Worm (Caenorhabditis elegans) whole organism, late embryonic: Measurements from ENCODE around the gene npr-8.

Experiments
- C08G9.2 ChIP-seq: sonication (generic microtip); optimal IDR thresholded peaks from 2 replicates; lab custom pipeline; 2016; ENCODE audit warnings: mild to moderate bottlenecking, missing genetic modification characterization, moderate library complexity, missing compliant biosample characterization
- ama-1 ChIP-seq: fragments of 150-350 bp; optimal IDR thresholded peaks from 2 replicates; lab custom pipeline; 2014
- dmd-4 ChIP-seq: sonication (generic microtip); optimal IDR thresholded peaks from 2 replicates; lab custom pipeline; 2016; ENCODE audit warnings: borderline replicate concordance, missing genetic modification characterization, missing compliant biosample characterization
- dve-1 ChIP-seq: sonication (generic microtip); optimal IDR thresholded peaks from 2 replicates; lab custom pipeline; 2017; ENCODE audit warnings: antibody characterized with exemption, mild to moderate bottlenecking, missing genetic modification characterization, missing compliant biosample characterization
- elt-4 ChIP-seq: sonication (generic microtip); optimal IDR thresholded peaks from 2 replicates; lab custom pipeline; 2016; ENCODE audit warnings: missing genetic modification characterization, missing compliant biosample characterization
- fkh-6 ChIP-seq: sonication (generic microtip); optimal IDR thresholded peaks from 2 replicates; lab custom pipeline; 2016; ENCODE audit warnings: missing genetic modification characterization, missing compliant biosample characterization
- nfya-1 ChIP-seq: sonication (generic microtip); optimal IDR thresholded peaks from 2 replicates; lab custom pipeline; 2017; ENCODE audit warnings: missing genetic modification characterization, mild to moderate bottlenecking, missing compliant biosample characterization, antibody characterized with exemption, moderate library complexity
- nhr-11 ChIP-seq: fragments of 150-350 bp; optimal IDR thresholded peaks from 2 replicates; lab custom pipeline; 2014; ENCODE audit warnings: missing biosample characterization, missing genetic modification characterization
- rnt-1 ChIP-seq: sonication (generic microtip); optimal IDR thresholded peaks from 2 replicates; lab custom pipeline; 2016; ENCODE audit warnings: missing genetic modification characterization, missing compliant biosample characterization
- sox-2 ChIP-seq: fragments of 200-800 bp; sonication (Bioruptor generic); IDR thresholded peaks from 2 replicates; pipeline ENCODE4 v1.3.6; 2022; ENCODE audit warnings: missing genetic modification reagents, missing genetic modification characterization, missing compliant biosample characterization
- sox-4 ChIP-seq: sonication (generic microtip); optimal IDR thresholded peaks from 2 replicates; lab custom pipeline; 2017; ENCODE audit warnings: mild to moderate bottlenecking, missing genetic modification characterization, inconsistent platforms, missing compliant biosample characterization
- tbx-2 ChIP-seq: sonication (generic microtip); optimal IDR thresholded peaks from 2 replicates; lab custom pipeline; 2016; ENCODE audit warnings: missing genetic modification characterization, missing compliant biosample characterization
- unc-55 ChIP-seq: sonication (generic microtip); optimal IDR thresholded peaks from 2 replicates; lab custom pipeline; 2017; ENCODE audit warnings: missing biosample characterization, missing genetic modification reagents, missing genetic modification characterization
- unc-86 ChIP-seq: sonication (generic microtip); optimal IDR thresholded peaks from 2 replicates; lab custom pipeline; 2016; ENCODE audit warnings: missing genetic modification characterization, missing compliant biosample characterization

ce11 chrX:7409030-7409429, 31.9 kb downstream of the npr-8 start:
- TF ChIP-seq rnt-1 (tag; lab: Kevin White, UChicago) (no peak), tbx-2 (tag; lab: Kevin White, UChicago) (no peak), nhr-11 (no peak), elt-4 (tag; lab: Kevin White, UChicago) (no peak), ama-1 (no peak), unc-55 (GFP tag; lab: Kevin White, UChicago) (no peak), C08G9.2 (no peak), nfya-1 (tag; lab: Kevin White, UChicago) (no peak), sox-2 (GFP tag; lab: Robert Waterston, UW) (no peak), fkh-6 (tag; lab: Kevin White, UChicago) (no peak), dve-1 (tag; lab: Kevin White, UChicago) (no peak), dmd-4 (tag; lab: Kevin White, UChicago) (no peak), unc-86 (tag; lab: Kevin White, UChicago) (no peak), sox-4 (tag; lab: Kevin White, UChicago) (no peak)
